Worm (Caenorhabditis elegans): ENCODE results near the gene F35H12.6.

DNA sequence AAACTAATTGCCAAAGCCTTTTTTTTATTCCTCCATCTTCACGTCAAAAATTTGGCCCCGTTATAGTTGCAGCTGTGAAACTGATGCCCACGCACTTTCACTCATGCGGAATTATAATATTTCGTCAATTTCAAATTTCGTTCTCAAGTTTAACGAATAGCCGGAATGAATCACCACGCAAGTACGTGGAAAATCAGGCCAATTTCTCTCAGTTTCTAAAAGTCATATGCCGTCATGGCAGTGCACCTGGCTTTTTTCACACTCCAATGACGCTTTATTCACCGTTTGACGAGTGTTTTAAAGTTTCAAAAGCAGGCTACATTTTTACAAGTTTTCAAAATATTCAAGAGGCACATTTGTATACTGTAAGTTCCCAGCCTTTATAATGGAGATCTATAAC lies 34.8 kb downstream of the F35H12.6 start:
- TF ChIP-seq attf-6 (GFP tag; IDR thresholded peaks at IDR 0.05) = no peak
- TF ChIP-seq nhr-90 (tag; optimal IDR thresholded peaks at IDR 0.05) = no peak
- no peak for TF ChIP-seq ama-1 (optimal IDR thresholded peaks at IDR 0.05)
- TF ChIP-seq ama-1 (GFP tag; optimal IDR thresholded peaks at IDR 0.05) = no peak
- no peak for TF ChIP-seq unc-62 (GFP tag; optimal IDR thresholded peaks at IDR 0.05)
- no peak for TF ChIP-seq nhr-120 (GFP tag; IDR thresholded peaks at IDR 0.05)
- TF ChIP-seq snpc-4 (GFP tag; optimal IDR thresholded peaks at IDR 0.05) = no peak
- no peak for TF ChIP-seq snpc-4 (tag; optimal IDR thresholded peaks at IDR 0.05)
- no peak for TF ChIP-seq pha-4 (tag; optimal IDR thresholded peaks at IDR 0.05)

Measured in whole organism, young adult.